Worm (Caenorhabditis elegans) whole organism, L3 larva: ENCODE measurements around the gene srd-70.

Experiments used
- R02D3.7 ChIP-seq: fragments of 150-350 bp; optimal IDR thresholded peaks from 2 replicates; lab custom pipeline; 2014; ENCODE audit warnings: missing biosample characterization, missing genetic modification characterization
- ZK546.5 ChIP-seq: sonication (generic microtip); optimal IDR thresholded peaks from 2 replicates; lab custom pipeline; 2017; ENCODE audit warnings: missing biosample characterization, missing genetic modification characterization
- aly-2 ChIP-seq: fragments of 150-350 bp; optimal IDR thresholded peaks from 2 replicates; lab custom pipeline; 2014; ENCODE audit warnings: missing biosample characterization, missing genetic modification characterization
- ama-1 ChIP-seq: fragments of 150-350 bp; optimal IDR thresholded peaks from 2 replicates; lab custom pipeline; 2018
- ceh-16 ChIP-seq: sonication (generic microtip); optimal IDR thresholded peaks from 2 replicates; lab custom pipeline; 2017; ENCODE audit warnings: missing biosample characterization, missing genetic modification characterization
- ceh-82 ChIP-seq: fragments of 150-350 bp; optimal IDR thresholded peaks from 2 replicates; lab custom pipeline; 2014; ENCODE audit warnings: missing biosample characterization, missing genetic modification characterization
- daf-12 ChIP-seq: fragments of 150-350 bp; optimal IDR thresholded peaks from 2 replicates; lab custom pipeline; 2014; ENCODE audit warnings: missing biosample characterization, missing genetic modification reagents, missing genetic modification characterization
- egl-27 ChIP-seq: sonication (generic microtip); optimal IDR thresholded peaks from 4 replicates; lab custom pipeline; 2017; ENCODE audit warnings: missing biosample characterization, missing genetic modification reagents, missing genetic modification characterization
- egl-5 ChIP-seq: fragments of 150-350 bp; optimal IDR thresholded peaks from 2 replicates; lab custom pipeline; 2017; ENCODE audit warnings: missing biosample characterization, missing genetic modification reagents, missing genetic modification characterization, inconsistent platforms
- elt-1 ChIP-seq: fragments of 150-350 bp; optimal IDR thresholded peaks from 2 replicates; lab custom pipeline; 2014; ENCODE audit warnings: missing biosample characterization, missing genetic modification characterization
- elt-2 ChIP-seq: sonication (generic microtip); optimal IDR thresholded peaks from 2 replicates; lab custom pipeline; 2016; ENCODE audit warnings: missing genetic modification reagents, mild to moderate bottlenecking, missing genetic modification characterization, missing compliant biosample characterization
- eor-1 ChIP-seq, 2 experiments: fragments of 150-350 bp; optimal IDR thresholded peaks; 2 replicates each; lab custom pipeline; 2014 to 2018; ENCODE audit warnings: missing biosample characterization in 2 of 2, missing genetic modification characterization in 2 of 2
- fkh-10 ChIP-seq: sonication (generic microtip); optimal IDR thresholded peaks from 2 replicates; lab custom pipeline; 2017; ENCODE audit warnings: missing biosample characterization, missing genetic modification reagents, missing genetic modification characterization
- fkh-2 ChIP-seq: fragments of 150-350 bp; optimal IDR thresholded peaks from 2 replicates; lab custom pipeline; 2014; ENCODE audit warnings: missing biosample characterization, missing genetic modification reagents, missing genetic modification characterization
- jun-1 ChIP-seq: fragments of 150-350 bp; optimal IDR thresholded peaks from 2 replicates; lab custom pipeline; 2014; ENCODE audit warnings: missing biosample characterization, missing genetic modification reagents, missing genetic modification characterization
- lin-39 ChIP-seq: fragments of 150-350 bp; optimal IDR thresholded peaks from 2 replicates; lab custom pipeline; 2018; ENCODE audit warnings: missing biosample characterization, missing genetic modification reagents, missing genetic modification characterization
- lsy-12 ChIP-seq: sonication (generic microtip); optimal IDR thresholded peaks from 2 replicates; lab custom pipeline; 2016; ENCODE audit warnings: mild to moderate bottlenecking, missing genetic modification characterization, missing compliant biosample characterization
- mdl-1 ChIP-seq: fragments of 150-350 bp; optimal IDR thresholded peaks from 2 replicates; lab custom pipeline; 2014; ENCODE audit warnings: missing biosample characterization, missing genetic modification characterization
- mml-1 ChIP-seq: fragments of 150-350 bp; sonication (generic microtip); optimal IDR thresholded peaks from 3 replicates; lab custom pipeline; 2014; ENCODE audit warnings: missing biosample characterization, missing genetic modification characterization
- nfya-1 ChIP-seq: sonication (generic microtip); optimal IDR thresholded peaks from 2 replicates; lab custom pipeline; 2017; ENCODE audit warnings: missing genetic modification characterization, mild to moderate bottlenecking, missing compliant biosample characterization, antibody characterized with exemption, moderate library complexity; ENCODE audit not compliant: insufficient read depth
- nhr-12 ChIP-seq: fragments of 150-350 bp; optimal IDR thresholded peaks from 2 replicates; lab custom pipeline; 2014; ENCODE audit warnings: missing biosample characterization, missing genetic modification characterization
- nhr-23 ChIP-seq: fragments of 150-350 bp; optimal IDR thresholded peaks from 2 replicates; lab custom pipeline; 2014; ENCODE audit warnings: missing biosample characterization, missing genetic modification reagents, missing genetic modification characterization
- nhr-237 ChIP-seq: fragments of 150-350 bp; optimal IDR thresholded peaks from 2 replicates; lab custom pipeline; 2014; ENCODE audit warnings: missing biosample characterization, missing genetic modification characterization
- nhr-25 ChIP-seq: sonication (generic microtip); optimal IDR thresholded peaks from 2 replicates; lab custom pipeline; 2017; ENCODE audit warnings: missing biosample characterization, missing genetic modification characterization
- nhr-28 ChIP-seq: fragments of 150-350 bp; optimal IDR thresholded peaks from 2 replicates; lab custom pipeline; 2014; ENCODE audit warnings: missing biosample characterization, missing genetic modification characterization
- nhr-43 ChIP-seq: sonication (generic microtip); optimal IDR thresholded peaks from 2 replicates; lab custom pipeline; 2016; ENCODE audit warnings: mild to moderate bottlenecking, missing genetic modification characterization, missing compliant biosample characterization; ENCODE audit not compliant: poor library complexity, severe bottlenecking
- nhr-76 ChIP-seq: fragments of 150-350 bp; sonication (generic microtip); optimal IDR thresholded peaks from 5 replicates; lab custom pipeline; 2014; ENCODE audit warnings: missing biosample characterization, missing genetic modification characterization
- nhr-77 ChIP-seq: fragments of 150-350 bp; optimal IDR thresholded peaks from 2 replicates; lab custom pipeline; 2014; ENCODE audit warnings: missing biosample characterization, missing genetic modification characterization
- pha-4 ChIP-seq: fragments of 150-350 bp; optimal IDR thresholded peaks from 2 replicates; lab custom pipeline; 2014; ENCODE audit warnings: missing biosample characterization, missing genetic modification reagents, missing genetic modification characterization
- pqm-1 ChIP-seq: fragments of 150-350 bp; optimal IDR thresholded peaks from 2 replicates; lab custom pipeline; 2017; ENCODE audit warnings: missing biosample characterization, missing genetic modification characterization, inconsistent platforms
- skn-1 ChIP-seq: fragments of 150-350 bp; optimal IDR thresholded peaks from 2 replicates; lab custom pipeline; 2014; ENCODE audit warnings: missing biosample characterization, missing genetic modification characterization
- snpc-4 ChIP-seq: fragments of 150-350 bp; optimal IDR thresholded peaks from 2 replicates; lab custom pipeline; 2014; ENCODE audit warnings: missing biosample characterization, missing genetic modification characterization
- tbx-2 ChIP-seq: sonication (generic microtip); optimal IDR thresholded peaks from 2 replicates; lab custom pipeline; 2016; ENCODE audit warnings: mild to moderate bottlenecking, missing genetic modification characterization, missing compliant biosample characterization
- unc-39 ChIP-seq: sonication (generic microtip); optimal IDR thresholded peaks from 4 replicates; lab custom pipeline; 2017; ENCODE audit warnings: missing biosample characterization, missing genetic modification characterization
- unc-62 ChIP-seq: fragments of 150-350 bp; sonication (generic microtip); optimal IDR thresholded peaks from 4 replicates; lab custom pipeline; 2014; ENCODE audit warnings: missing biosample characterization, missing genetic modification reagents, missing genetic modification characterization
- ztf-4 ChIP-seq: fragments of 150-350 bp; optimal IDR thresholded peaks from 2 replicates; lab custom pipeline; 2014; ENCODE audit warnings: missing biosample characterization, missing genetic modification characterization

The srd-70 gene

DNA sequence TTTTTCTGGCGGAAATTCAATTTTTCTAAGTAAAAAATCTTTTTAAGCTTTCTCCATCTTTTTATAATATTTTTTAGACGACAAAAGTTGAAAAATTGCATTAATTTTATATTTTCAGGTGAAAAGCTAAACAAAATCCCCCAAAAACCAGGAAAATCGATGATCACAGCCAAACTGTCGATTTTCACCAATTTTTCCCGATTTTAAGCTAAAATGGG lies 28.8 kb upstream of the srd-70 start, which contains the start of the genes fce-2 and F48F5.8:
Gene fce-2 (plus strand): TSS at position 119 of the 218 bp plus-strand sequence.
Gene F48F5.8 (plus strand): TSS at position 160 of the 218 bp plus-strand sequence.
- no peak for TF ChIP-seq ztf-4
- TF ChIP-seq daf-12 (tag; lab: Kevin White, UChicago), result no peak
- TF ChIP-seq ceh-82 (tag; lab: Kevin White, UChicago), result no peak
- TF ChIP-seq lin-39 (tag; lab: Kevin White, UChicago), result no peak
- no peak for TF ChIP-seq aly-2 (tag; lab: Kevin White, UChicago)
- TF ChIP-seq nhr-76 (tag; lab: Kevin White, UChicago), result no peak
- no peak for TF ChIP-seq fkh-10 (GFP tag; lab: Kevin White, UChicago)
- no peak for TF ChIP-seq nfya-1 (tag; lab: Kevin White, UChicago)
- no peak for TF ChIP-seq egl-27 (tag; lab: Kevin White, UChicago)
- no peak for TF ChIP-seq lsy-12 (tag; lab: Kevin White, UChicago)
- TF ChIP-seq, all 47 proteins: peak for 0

DNA sequence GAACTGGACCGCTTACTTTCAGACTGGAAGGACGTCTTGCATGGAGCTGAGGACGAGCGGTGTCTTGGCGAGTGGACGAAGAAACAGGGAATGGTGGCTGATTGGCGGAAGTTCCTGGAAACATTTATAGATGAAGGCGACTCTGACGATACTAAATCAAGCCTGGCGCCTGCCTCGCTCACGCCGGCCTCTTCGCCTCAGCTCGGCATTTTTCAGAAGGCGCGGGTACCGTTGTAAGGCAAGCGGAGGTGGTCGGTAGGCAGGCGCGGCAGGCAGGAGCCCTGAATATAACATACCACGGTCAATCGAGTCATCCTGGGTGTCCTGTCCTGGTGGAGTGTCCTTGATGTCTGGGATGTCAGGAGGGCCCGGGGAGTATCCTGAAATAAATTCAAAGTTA lies 8.0 kb upstream of the srd-70 start:
- TF ChIP-seq egl-27 (tag; lab: Kevin White, UChicago), result no peak
- no peak for TF ChIP-seq nhr-23 (tag; lab: Kevin White, UChicago)

DNA sequence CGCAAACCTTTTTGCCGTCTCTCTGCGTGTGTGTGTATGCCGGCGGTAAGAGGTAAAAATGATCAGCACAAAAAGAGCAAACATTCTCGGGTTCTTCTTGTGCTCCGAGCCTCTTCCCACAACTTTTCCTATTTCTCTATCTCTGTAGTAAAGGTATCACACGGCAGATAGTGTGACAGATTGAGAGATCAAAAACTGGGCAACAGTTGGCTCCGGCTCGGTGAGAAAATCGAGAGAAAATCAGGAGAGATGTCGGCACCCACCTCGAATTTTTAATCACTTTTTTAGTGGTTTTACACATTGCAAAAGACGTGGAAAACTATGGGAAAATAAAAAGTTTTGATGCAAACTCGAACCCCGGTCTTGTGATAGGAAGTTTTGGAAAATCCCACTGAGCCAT lies 2.1 kb upstream of the srd-70 start:
- TF ChIP-seq tbx-2, result no peak
- TF ChIP-seq jun-1 (tag; lab: Kevin White, UChicago), result no peak
- TF ChIP-seq R02D3.7 (tag; lab: Kevin White, UChicago), result no peak
- no peak for TF ChIP-seq lin-39 (tag; lab: Kevin White, UChicago)
- peak; percentile 6 for TF ChIP-seq egl-5
- TF ChIP-seq nfya-1 (tag; lab: Kevin White, UChicago), result peak; percentile 12
- no peak for TF ChIP-seq nhr-77 (tag; lab: Kevin White, UChicago)
- no peak for TF ChIP-seq ztf-4
- TF ChIP-seq nhr-25 (tag; lab: Kevin White, UChicago), result no peak
- TF ChIP-seq skn-1 (tag; lab: Kevin White, UChicago), result no peak
- TF ChIP-seq nhr-43 (tag; lab: Kevin White, UChicago), result no peak
- TF ChIP-seq nhr-76 (tag; lab: Kevin White, UChicago), result no peak

DNA sequence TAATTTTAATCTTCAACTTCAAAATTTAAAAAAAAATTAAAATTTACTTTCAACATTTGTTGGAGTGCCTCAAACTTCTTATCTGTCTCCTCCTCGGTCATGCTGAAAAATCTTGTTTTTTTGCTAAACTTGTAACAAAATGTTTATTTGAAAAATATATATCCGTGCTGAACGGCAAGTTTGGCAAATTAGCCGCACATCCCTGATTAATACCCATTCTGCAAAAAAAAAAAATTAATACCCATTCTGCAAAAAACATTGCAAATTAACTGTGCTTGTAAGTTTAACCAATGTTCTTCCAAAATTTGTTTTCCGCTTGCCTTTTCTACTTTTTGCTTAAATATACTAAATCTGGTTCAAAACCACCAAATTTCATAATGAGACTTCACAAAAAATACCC lies 827 bp upstream of the srd-70 start, which contains the start of gene F48F5.6:
Gene F48F5.6 (minus strand): TSS at position 101 of the 400 bp plus-strand sequence.
- no peak for TF ChIP-seq nfya-1 (tag; lab: Kevin White, UChicago)
- TF ChIP-seq skn-1 (tag; lab: Kevin White, UChicago), result no peak
- no peak for TF ChIP-seq nhr-12 (tag; lab: Kevin White, UChicago)
- no peak for TF ChIP-seq mdl-1 (tag; lab: Kevin White, UChicago)
- no peak for TF ChIP-seq ZK546.5
- TF ChIP-seq pqm-1 (tag; lab: Kevin White, UChicago), result no peak
- TF ChIP-seq nhr-28 (tag; lab: Kevin White, UChicago), result no peak
- TF ChIP-seq elt-2 (tag; lab: Kevin White, UChicago), result no peak
- TF ChIP-seq nhr-43 (tag; lab: Kevin White, UChicago), result no peak
- no peak for TF ChIP-seq ceh-16
- TF ChIP-seq lsy-12 (tag; lab: Kevin White, UChicago), result no peak
- no peak for TF ChIP-seq pha-4 (tag; lab: Kevin White, UChicago)
- TF ChIP-seq ztf-4, result no peak
- no peak for TF ChIP-seq elt-1
- TF ChIP-seq ama-1 (lab: Kevin White, UChicago), result no peak
- no peak for TF ChIP-seq lin-39 (tag; lab: Kevin White, UChicago)
- TF ChIP-seq nhr-237 (tag; lab: Kevin White, UChicago), result no peak
- no peak for TF ChIP-seq fkh-10 (GFP tag; lab: Kevin White, UChicago)
- TF ChIP-seq R02D3.7 (tag; lab: Kevin White, UChicago), result no peak

DNA sequence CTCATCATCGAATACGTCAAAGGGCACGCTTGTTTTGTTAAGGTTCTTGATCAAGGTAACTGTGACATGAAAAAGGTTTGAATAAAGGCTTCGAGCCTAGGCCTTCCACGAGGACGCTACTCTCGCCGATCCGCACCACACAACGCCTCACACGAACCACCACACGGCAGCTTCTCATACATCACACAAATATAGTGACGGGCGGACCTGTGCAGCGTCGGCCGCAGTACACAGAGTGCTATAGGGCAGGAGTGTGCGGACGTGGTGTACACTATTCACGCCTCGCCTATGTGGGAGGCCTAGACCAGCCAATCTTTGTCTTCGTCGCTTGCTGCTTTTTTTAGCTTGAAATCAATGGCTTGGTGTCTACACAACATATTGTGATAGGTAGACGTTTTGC lies 1.7 kb downstream of the srd-70 start:
- TF ChIP-seq nhr-43 (tag; lab: Kevin White, UChicago) (no peak), R02D3.7 (tag; lab: Kevin White, UChicago) (no peak), fkh-2 (tag; lab: Kevin White, UChicago) (no peak), unc-62 (GFP tag; lab: Kevin White, UChicago) (no peak), pha-4 (tag; lab: Kevin White, UChicago) (no peak), fkh-10 (GFP tag; lab: Kevin White, UChicago) (no peak), nfya-1 (tag; lab: Kevin White, UChicago) (peak; percentile 35), eor-1 (tag; optimal IDR thresholded peaks at IDR 0.05; lab: Kevin White, UChicago) (no peak), ztf-4 (no peak), snpc-4 (tag; lab: Kevin White, UChicago) (peak; percentile 96), elt-1 (no peak), pqm-1 (tag; lab: Kevin White, UChicago) (no peak), lin-39 (tag; lab: Kevin White, UChicago) (peak; percentile 3), daf-12 (tag; lab: Kevin White, UChicago) (no peak), tbx-2 (no peak), mml-1 (no peak), mdl-1 (tag; lab: Kevin White, UChicago) (no peak), unc-39 (tag; lab: Kevin White, UChicago) (no peak)
